Worm (Caenorhabditis elegans): Measurements from ENCODE around the gene tomm-40.

DNA sequence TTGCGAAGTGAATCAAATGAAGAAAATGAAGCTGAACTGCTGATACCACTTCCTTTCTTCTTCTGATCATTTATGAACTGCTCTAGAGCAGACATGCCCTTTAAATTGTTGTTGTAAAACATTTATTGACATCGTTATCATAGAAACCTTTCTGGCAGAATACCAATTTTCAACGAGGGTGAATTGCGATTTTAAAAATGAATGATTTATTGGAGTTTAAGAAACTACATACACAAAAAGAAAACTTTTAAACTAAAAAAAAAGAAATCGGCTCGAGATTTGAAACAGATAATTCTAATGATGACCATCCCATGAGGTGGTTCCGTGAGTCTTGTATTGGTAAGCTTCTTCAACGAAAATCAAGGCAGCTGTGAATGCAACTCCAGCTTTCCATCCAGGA lies 9.3 kb downstream of the tomm-40 start, which contains the start of gene sftd-3:
- TF ChIP-seq med-1 (GFP tag; optimal IDR thresholded peaks at IDR 0.05; ENCODE audit: insufficient read depth) = no peak
- no peak for TF ChIP-seq ref-1 (GFP tag; conservative IDR thresholded peaks at IDR 0.05)
- no peak for TF ChIP-seq flt-1 (GFP tag; IDR thresholded peaks at IDR 0.05)
- TF ChIP-seq ztf-23 (GFP tag; IDR thresholded peaks at IDR 0.05) = no peak
